Fruit fly (Drosophila melanogaster): Measurements from ENCODE around the gene CG43336.
A peak's percentile ranks its signal among the peaks of the same experiment; 100 is the strongest.

The CG43336 gene

DNA sequence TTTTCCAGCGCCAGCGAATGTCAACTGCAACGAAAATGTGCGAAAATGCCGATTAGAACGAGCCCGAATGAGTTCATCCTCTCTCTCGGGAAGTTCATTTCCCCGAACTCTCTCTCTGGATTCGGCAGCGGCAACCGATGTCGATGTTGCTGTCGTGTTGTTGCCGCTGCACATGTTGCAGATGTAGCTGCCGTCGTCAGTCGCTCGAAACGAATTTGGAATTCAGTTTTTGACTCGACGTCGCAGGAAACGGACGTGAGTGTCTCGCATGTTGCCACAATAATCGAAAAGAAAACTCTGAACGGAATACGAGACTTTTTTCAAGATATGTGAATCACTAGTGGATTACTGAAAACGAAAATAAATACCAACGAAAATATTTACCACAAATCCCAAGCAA, 29.0 kb downstream of the CG43336 start, which contains the start of gene pxb (continued):
- TF ChIP-seq CG15696 (tag; optimal IDR thresholded peaks at IDR 0.05) (no peak), da (GFP tag; optimal IDR thresholded peaks at IDR 0.05) (peak; percentile 8), CG10321 (GFP tag; IDR thresholded peaks at IDR 0.05) (no peak), Aef1 (GFP tag; IDR thresholded peaks at IDR 0.05) (no peak), crol (GFP tag; IDR thresholded peaks at IDR 0.05) (no peak), CG15514 (GFP tag; optimal IDR thresholded peaks at IDR 0.05) (no peak), CG34376 (GFP tag; optimal IDR thresholded peaks at IDR 0.05) (no peak), Sox102F (GFP tag; optimal IDR thresholded peaks at IDR 0.05) (no peak), CG10462 (GFP tag; optimal IDR thresholded peaks at IDR 0.05) (no peak), CG4360 (GFP tag; IDR thresholded peaks at IDR 0.05) (peak; percentile 79), sisA (GFP tag; IDR thresholded peaks at IDR 0.05) (no peak), CG3065 (GFP tag; optimal IDR thresholded peaks at IDR 0.05) (no peak), CG7786 (GFP tag; optimal IDR thresholded peaks at IDR 0.05) (no peak), CG15479 (GFP tag; optimal IDR thresholded peaks at IDR 0.05) (peak; percentile 21), Ptx1 (GFP tag; IDR thresholded peaks at IDR 0.05) (no peak), disco-r (GFP tag; optimal IDR thresholded peaks at IDR 0.05) (no peak), esg (GFP tag; conservative IDR thresholded peaks at IDR 0.05) (no peak), Hmr (GFP tag; optimal IDR thresholded peaks at IDR 0.05) (no peak), Hr51 (GFP tag; optimal IDR thresholded peaks at IDR 0.05) (peak in 1 of 2 experiments; percentile 2), Atf-2 (GFP tag; optimal IDR thresholded peaks at IDR 0.05) (peak; percentile 31), gfzf (GFP tag; optimal IDR thresholded peaks at IDR 0.05) (no peak), CG1647 (GFP tag; optimal IDR thresholded peaks at IDR 0.05) (no peak), sc (optimal IDR thresholded peaks at IDR 0.05) (no peak), sc (GFP tag; optimal IDR thresholded peaks at IDR 0.05) (no peak), yki (optimal IDR thresholded peaks at IDR 0.05) (no peak), Oaz (GFP tag; IDR thresholded peaks at IDR 0.05) (no peak), hb (GFP tag; IDR thresholded peaks at IDR 0.05; ENCODE audit: partially characterized antibody) (no peak), CG12104 (GFP tag; optimal IDR thresholded peaks at IDR 0.05) (no peak), so (GFP tag; IDR thresholded peaks at IDR 0.05) (0 out of 3 replicates have a peak, but pooled peaks have one; percentile 37), CG2120 (GFP tag; optimal IDR thresholded peaks at IDR 0.05) (no peak), CG3726 (GFP tag; IDR thresholded peaks at IDR 0.05) (no peak), CG2202 (tag; optimal IDR thresholded peaks at IDR 0.05) (no peak), CG7271 (tag; optimal IDR thresholded peaks at IDR 0.05) (no peak), luna (GFP tag; optimal IDR thresholded peaks at IDR 0.05) (no peak), CG1529 (GFP tag; optimal IDR thresholded peaks at IDR 0.05) (no peak), CG3995 (GFP tag; optimal IDR thresholded peaks at IDR 0.05) (no peak), E2f2 (GFP tag; IDR thresholded peaks at IDR 0.05) (peak; percentile 23; the same call in 1 of the 2 replicates), Six4 (GFP tag; optimal IDR thresholded peaks at IDR 0.05) (no peak), Poxn (GFP tag; IDR thresholded peaks at IDR 0.05) (no peak), CG12391 (tag; optimal IDR thresholded peaks at IDR 0.05) (peak; percentile 21), cad (GFP tag; optimal IDR thresholded peaks at IDR 0.05) (no peak), Doc2 (GFP tag; IDR thresholded peaks at IDR 0.05) (no peak), CG14965 (GFP tag; optimal IDR thresholded peaks at IDR 0.05; ENCODE audit: borderline replicate concordance) (no peak), YL-1 (GFP tag; optimal IDR thresholded peaks at IDR 0.05) (no peak), ato (GFP tag; IDR thresholded peaks at IDR 0.05; ENCODE audit: partially characterized antibody) (peak; percentile 43; the same call in 1 of the 2 replicates), gce (GFP tag; IDR thresholded peaks at IDR 0.05) (no peak), Hr39 (optimal IDR thresholded peaks at IDR 0.05) (no peak), CG11695 (GFP tag; IDR thresholded peaks at IDR 0.05) (no peak), CG34224 (GFP tag; IDR thresholded peaks at IDR 0.05; ENCODE audit: partially characterized antibody) (no peak), gsb (GFP tag; IDR thresholded peaks at IDR 0.05) (no peak), CG8281 (tag; optimal IDR thresholded peaks at IDR 0.05) (no peak), odd (GFP tag; optimal IDR thresholded peaks at IDR 0.05) (no peak), Hand (GFP tag; optimal IDR thresholded peaks at IDR 0.05) (peak; percentile 20)
